Fruit fly (Drosophila melanogaster): ENCODE results near the gene CG2202.
A peak's percentile ranks its signal among the peaks of the same experiment; 100 is the strongest.

CG2202 gene

dm6 chrX:10822678-10823440 is 25.7 kb upstream of the CG2202 start (continued):
- TF ChIP-seq z (GFP tag; IDR thresholded peaks at IDR 0.05), result peak; percentile 72
- TF ChIP-seq ken (GFP tag; IDR thresholded peaks at IDR 0.05), result no peak; the same call in 2 of the 3 replicates
- no peak for TF ChIP-seq vnd (GFP tag; IDR thresholded peaks at IDR 0.05; ENCODE audit: partially characterized antibody)
- TF ChIP-seq ewg (GFP tag; optimal IDR thresholded peaks at IDR 0.05), result peak; percentile 48
- TF ChIP-seq CG9932 (GFP tag; IDR thresholded peaks at IDR 0.05), result 0 out of 2 replicates have a peak, but pooled peaks have one; percentile 9
- peak; percentile 72 for TF ChIP-seq CG17328 (GFP tag; IDR thresholded peaks at IDR 0.05)
- TF ChIP-seq zen (tag; optimal IDR thresholded peaks at IDR 0.05), result peak; percentile 92
- TF ChIP-seq CG1603 (tag; optimal IDR thresholded peaks at IDR 0.05), result peak; percentile 76
- TF ChIP-seq CG34422 (GFP tag; IDR thresholded peaks at IDR 0.05), result no peak
- no peak for TF ChIP-seq HLH4C (GFP tag; IDR thresholded peaks at IDR 0.05; ENCODE audit: partially characterized antibody)
- TF ChIP-seq danr (GFP tag; IDR thresholded peaks at IDR 0.05), result 0 out of 2 replicates have a peak, but pooled peaks have one; percentile 16
- peak; percentile 16 for TF ChIP-seq CG8359 (GFP tag; optimal IDR thresholded peaks at IDR 0.05; ENCODE audit: borderline replicate concordance)
- TF ChIP-seq nerfin-1 (tag; optimal IDR thresholded peaks at IDR 0.05), result peak; percentile 67
- TF ChIP-seq HHEX (GFP tag; optimal IDR thresholded peaks at IDR 0.05), result peak; percentile 47
- TF ChIP-seq nerfin-2 (GFP tag; IDR thresholded peaks at IDR 0.05; ENCODE audit: partially characterized antibody), result no peak
- TF ChIP-seq ranshi (GFP tag; IDR thresholded peaks at IDR 0.05), result no peak; the same call in 1 of the 2 replicates
- peak; percentile 29; the same call in 1 of the 2 replicates for TF ChIP-seq Nf-YA (GFP tag; IDR thresholded peaks at IDR 0.05)
- TF ChIP-seq slou (GFP tag; optimal IDR thresholded peaks at IDR 0.05), result no peak
- TF ChIP-seq Dfd (GFP tag; optimal IDR thresholded peaks at IDR 0.05), result no peak
- no peak for TF ChIP-seq h (optimal IDR thresholded peaks at IDR 0.05)
- no peak for TF ChIP-seq NFAT (GFP tag; IDR thresholded peaks at IDR 0.05)
- no peak for TF ChIP-seq dm (GFP tag; optimal IDR thresholded peaks at IDR 0.05)
- TF ChIP-seq toy (GFP tag; IDR thresholded peaks at IDR 0.05), result no peak
- peak; percentile 44 for TF ChIP-seq caup (GFP tag; optimal IDR thresholded peaks at IDR 0.05; ENCODE audit: severe bottlenecking)
- TF ChIP-seq CG12236 (GFP tag; optimal IDR thresholded peaks at IDR 0.05), result no peak
- TF ChIP-seq CG4854 (GFP tag; optimal IDR thresholded peaks at IDR 0.05), result peak; percentile 51
- peak; percentile 56; the same call in 1 of the 3 replicates for TF ChIP-seq CG2199 (GFP tag; IDR thresholded peaks at IDR 0.05)
- peak; percentile 87 for TF ChIP-seq CG33557 (GFP tag; optimal IDR thresholded peaks at IDR 0.05)
- no peak for TF ChIP-seq Eip74EF (GFP tag; optimal IDR thresholded peaks at IDR 0.05)
- peak; percentile 56 for TF ChIP-seq CG9437 (GFP tag; optimal IDR thresholded peaks at IDR 0.05)
- peak; percentile 30 for TF ChIP-seq Max (GFP tag; optimal IDR thresholded peaks at IDR 0.05)
- TF ChIP-seq Vsx1 (GFP tag; optimal IDR thresholded peaks at IDR 0.05), result peak; percentile 33
- no peak for TF ChIP-seq Myb (GFP tag; optimal IDR thresholded peaks at IDR 0.05)
- TF ChIP-seq twi (tag; optimal IDR thresholded peaks at IDR 0.05), result peak; percentile 79
- TF ChIP-seq Ssrp (tag; optimal IDR thresholded peaks at IDR 0.05), result peak; percentile 80
- TF ChIP-seq Rfx (GFP tag; IDR thresholded peaks at IDR 0.05), result no peak
- TF ChIP-seq CG1024 (GFP tag; IDR thresholded peaks at IDR 0.05), result no peak
- peak; percentile 35 for TF ChIP-seq Mad (GFP tag; optimal IDR thresholded peaks at IDR 0.05)
- no peak for TF ChIP-seq CG7372 (GFP tag; IDR thresholded peaks at IDR 0.05)
- TF ChIP-seq Optix (GFP tag; IDR thresholded peaks at IDR 0.05), result no peak
- no peak for TF ChIP-seq yki (optimal IDR thresholded peaks at IDR 0.05)
- TF ChIP-seq Antp (GFP tag; optimal IDR thresholded peaks at IDR 0.05), result no peak
- TF ChIP-seq grau (tag; optimal IDR thresholded peaks at IDR 0.05), result peak; percentile 96
- peak; percentile 23 for TF ChIP-seq CG34376 (GFP tag; optimal IDR thresholded peaks at IDR 0.05)
- no peak for TF ChIP-seq vfl (GFP tag; optimal IDR thresholded peaks at IDR 0.05)
- TF ChIP-seq Sry-δ (GFP tag; optimal IDR thresholded peaks at IDR 0.05), result no peak
- peak; percentile 71 for TF ChIP-seq gsb-n (tag; optimal IDR thresholded peaks at IDR 0.05)
- TF ChIP-seq Sox102F (GFP tag; optimal IDR thresholded peaks at IDR 0.05), result peak; percentile 68
- TF ChIP-seq dmrt11E (tag; optimal IDR thresholded peaks at IDR 0.05), result peak; percentile 95
- TF ChIP-seq Side (GFP tag; optimal IDR thresholded peaks at IDR 0.05), result no peak
